Fruit fly (Drosophila melanogaster): ENCODE measurements around the gene aln.

Gene aln

DNA sequence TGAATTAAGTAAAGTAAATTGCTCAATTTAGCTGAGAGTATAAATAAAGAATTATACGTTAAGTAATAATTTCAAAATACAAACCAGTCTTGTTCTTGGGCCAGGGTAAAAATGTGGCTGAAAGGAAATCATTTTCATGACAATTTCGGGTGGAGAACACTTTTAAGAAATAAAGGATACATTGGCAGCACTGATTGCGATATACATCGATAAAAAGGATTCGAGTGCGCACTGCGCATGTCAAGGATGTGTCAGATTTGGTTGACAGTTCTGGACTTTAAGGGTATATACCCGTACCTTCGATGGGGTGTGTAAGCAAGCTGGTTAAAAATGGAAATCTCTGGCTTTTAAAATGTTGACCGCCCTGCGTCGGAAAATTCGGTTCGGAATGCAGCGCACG is at the start of gene aln:
Gene aln (plus strand): TSS at position 275 of the 400 bp plus-strand sequence.
- TF ChIP-seq CG17806 (tag; optimal IDR thresholded peaks at IDR 0.05) (no peak), Pif1B (GFP tag; optimal IDR thresholded peaks at IDR 0.05) (no peak), CG4496 (GFP tag; IDR thresholded peaks at IDR 0.05) (no peak), Pif1A (GFP tag; optimal IDR thresholded peaks at IDR 0.05) (no peak), CG32121 (GFP tag; IDR thresholded peaks at IDR 0.05) (no peak), CG9948 (tag; optimal IDR thresholded peaks at IDR 0.05) (no peak), rn (GFP tag; IDR thresholded peaks at IDR 0.05) (no peak), CG13204 (GFP tag; optimal IDR thresholded peaks at IDR 0.05) (no peak), CG34367 (tag; optimal IDR thresholded peaks at IDR 0.05) (no peak), fd96Ca (GFP tag; IDR thresholded peaks at IDR 0.05) (no peak), Snoo (tag; optimal IDR thresholded peaks at IDR 0.05) (no peak), CG15710 (tag; optimal IDR thresholded peaks at IDR 0.05) (no peak), CG8159 (tag; optimal IDR thresholded peaks at IDR 0.05) (no peak), CG10348 (GFP tag; IDR thresholded peaks at IDR 0.05) (no peak)

DNA sequence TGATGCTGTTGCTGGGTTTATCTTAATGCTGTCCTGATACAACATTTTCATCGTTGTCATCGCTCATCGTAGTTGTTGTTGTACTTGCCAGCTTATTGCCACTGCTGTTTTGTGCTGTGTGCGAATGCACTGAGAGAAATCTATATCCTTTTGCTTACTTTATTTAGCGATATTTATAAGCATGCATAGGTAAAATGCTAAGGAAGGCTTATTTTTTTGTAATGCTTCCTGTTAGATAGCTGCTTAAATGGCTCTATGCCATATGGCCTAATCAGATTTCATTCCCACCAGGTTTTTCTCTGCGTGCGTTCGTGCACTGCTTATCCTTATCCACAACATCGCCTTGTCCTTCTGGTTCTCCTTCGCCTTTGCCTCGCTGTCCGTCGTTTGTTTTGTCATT is 41.6 kb upstream of the aln start:
- TF ChIP-seq fd96Ca (GFP tag; IDR thresholded peaks at IDR 0.05) (no peak), rn (GFP tag; IDR thresholded peaks at IDR 0.05) (no peak), Ets98B (GFP tag; IDR thresholded peaks at IDR 0.05) (no peak), Pif1A (GFP tag; optimal IDR thresholded peaks at IDR 0.05) (no peak), CG8301 (tag; optimal IDR thresholded peaks at IDR 0.05) (no peak), CG12605 (GFP tag; IDR thresholded peaks at IDR 0.05) (no peak), D1 (tag; optimal IDR thresholded peaks at IDR 0.05) (no peak), CG13204 (GFP tag; optimal IDR thresholded peaks at IDR 0.05) (no peak), CG10348 (GFP tag; IDR thresholded peaks at IDR 0.05) (no peak), EcR (GFP tag; optimal IDR thresholded peaks at IDR 0.05) (no peak)

DNA sequence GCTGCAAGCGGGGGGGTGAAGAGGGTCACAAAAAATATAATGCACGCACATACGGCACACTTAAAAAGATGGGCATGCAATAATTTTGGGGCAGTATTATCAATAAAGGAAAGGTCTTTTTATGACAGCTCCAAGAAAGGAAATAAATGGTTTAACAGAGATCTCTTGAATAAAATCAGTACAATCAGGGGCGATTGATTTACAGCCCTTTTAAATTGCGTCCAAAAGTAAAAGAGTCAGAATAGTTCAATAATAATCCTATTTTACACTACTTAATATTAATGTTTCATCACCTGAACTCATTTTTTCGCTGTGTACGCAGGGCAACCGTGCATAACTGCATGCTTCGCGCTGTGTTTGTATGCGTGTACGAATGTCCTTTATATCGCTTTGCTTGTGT is 36.9 kb upstream of the aln start:
- TF ChIP-seq CG4496 (GFP tag; IDR thresholded peaks at IDR 0.05) (no peak), CG8301 (tag; optimal IDR thresholded peaks at IDR 0.05) (peak; percentile 8), CG14655 (GFP tag; optimal IDR thresholded peaks at IDR 0.05) (peak; percentile 31)

DNA sequence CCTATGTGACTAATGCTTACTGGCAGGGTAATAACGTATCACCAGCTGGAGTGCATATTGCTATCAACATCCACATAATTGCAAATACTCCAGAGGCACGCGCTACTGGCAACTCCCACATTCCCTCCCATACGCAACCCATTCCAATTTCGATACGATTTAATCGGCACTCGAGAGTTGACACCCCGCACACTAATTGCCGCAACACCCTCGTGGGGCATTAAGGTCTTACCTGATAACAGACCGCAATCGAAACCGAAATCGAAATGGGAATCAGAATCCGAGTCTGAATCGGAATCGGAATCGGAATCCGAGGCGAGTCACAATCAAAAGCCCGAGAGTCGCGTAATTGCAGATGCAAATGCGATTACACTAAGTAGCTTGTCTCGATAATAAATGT is 35.2 kb upstream of the aln start:
- TF ChIP-seq CG34367 (tag; optimal IDR thresholded peaks at IDR 0.05) (no peak), CG15710 (tag; optimal IDR thresholded peaks at IDR 0.05) (no peak), gl (tag; optimal IDR thresholded peaks at IDR 0.05) (no peak), Snoo (tag; optimal IDR thresholded peaks at IDR 0.05) (no peak), CG9948 (tag; optimal IDR thresholded peaks at IDR 0.05) (no peak), EcR (GFP tag; optimal IDR thresholded peaks at IDR 0.05) (no peak), Pif1B (GFP tag; optimal IDR thresholded peaks at IDR 0.05) (no peak), CG32121 (GFP tag; IDR thresholded peaks at IDR 0.05) (no peak), fd96Ca (GFP tag; IDR thresholded peaks at IDR 0.05) (no peak), Ets98B (GFP tag; IDR thresholded peaks at IDR 0.05) (no peak), CG14655 (GFP tag; optimal IDR thresholded peaks at IDR 0.05) (no peak)

DNA sequence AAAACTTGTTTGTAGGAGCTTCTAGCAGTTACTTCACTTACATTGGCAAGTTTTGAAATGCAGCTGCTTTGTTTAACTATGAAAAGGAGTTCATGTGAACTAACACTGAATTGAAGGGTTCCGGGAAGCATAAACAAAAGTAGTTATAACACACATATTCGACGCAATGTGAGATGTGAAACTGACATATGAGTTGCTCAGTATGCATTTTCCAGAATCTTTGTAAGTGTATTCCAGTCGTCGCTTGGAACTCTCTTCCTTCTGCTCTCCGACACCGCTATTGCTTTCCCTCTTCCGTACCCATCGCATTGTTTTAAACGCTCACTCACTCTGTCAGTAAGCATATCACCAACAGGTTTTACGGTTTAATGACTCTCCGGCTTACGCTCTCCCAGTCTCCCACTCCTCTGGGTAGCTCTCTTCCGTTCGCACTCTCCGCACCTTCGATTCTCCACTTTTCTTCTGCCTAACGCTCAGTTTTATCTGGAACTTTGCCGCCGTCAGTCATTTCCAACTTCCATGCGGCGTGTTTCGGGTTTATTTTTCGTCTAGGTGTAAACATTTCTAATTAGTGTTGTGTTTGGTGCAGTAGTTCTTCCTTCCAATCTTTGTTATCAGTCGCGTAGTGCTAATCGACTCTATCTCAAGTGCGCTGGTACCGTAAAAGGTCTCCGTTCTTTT is 34.5 kb upstream of the aln start:
- TF ChIP-seq CG15710 (tag; optimal IDR thresholded peaks at IDR 0.05) = peak; percentile 48
- TF ChIP-seq CG34367 (tag; optimal IDR thresholded peaks at IDR 0.05) = peak; percentile 60
- TF ChIP-seq CG12605 (GFP tag; IDR thresholded peaks at IDR 0.05) = no peak
- peak; percentile 64; the same call in 2 of the 3 replicates for TF ChIP-seq fd96Ca (GFP tag; IDR thresholded peaks at IDR 0.05)
- TF ChIP-seq D1 (tag; optimal IDR thresholded peaks at IDR 0.05) = no peak
- peak; percentile 60 for TF ChIP-seq Pif1B (GFP tag; optimal IDR thresholded peaks at IDR 0.05)
- peak; percentile 40; the same call in 1 of the 2 replicates for TF ChIP-seq Ets98B (GFP tag; IDR thresholded peaks at IDR 0.05)
- TF ChIP-seq CG9948 (tag; optimal IDR thresholded peaks at IDR 0.05) = peak; percentile 54
- TF ChIP-seq CG8301 (tag; optimal IDR thresholded peaks at IDR 0.05) = peak; percentile 70
- peak; percentile 56 for TF ChIP-seq Pif1A (GFP tag; optimal IDR thresholded peaks at IDR 0.05)
- TF ChIP-seq Snoo (tag; optimal IDR thresholded peaks at IDR 0.05) = no peak
- TF ChIP-seq CG17806 (tag; optimal IDR thresholded peaks at IDR 0.05) = peak; percentile 31
- peak; percentile 8 for TF ChIP-seq CG13204 (GFP tag; optimal IDR thresholded peaks at IDR 0.05)
- TF ChIP-seq CG14655 (GFP tag; optimal IDR thresholded peaks at IDR 0.05) = peak; percentile 67
- TF ChIP-seq CG10348 (GFP tag; IDR thresholded peaks at IDR 0.05) = no peak
- TF ChIP-seq CG8159 (tag; optimal IDR thresholded peaks at IDR 0.05) = peak; percentile 48
- peak; percentile 68; the same call in 2 of the 3 replicates for TF ChIP-seq CG4496 (GFP tag; IDR thresholded peaks at IDR 0.05)
- TF ChIP-seq EcR (GFP tag; optimal IDR thresholded peaks at IDR 0.05) = peak; percentile 57
- 0 out of 2 replicates have a peak, but pooled peaks have one; percentile 43 for TF ChIP-seq CG32121 (GFP tag; IDR thresholded peaks at IDR 0.05)

DNA sequence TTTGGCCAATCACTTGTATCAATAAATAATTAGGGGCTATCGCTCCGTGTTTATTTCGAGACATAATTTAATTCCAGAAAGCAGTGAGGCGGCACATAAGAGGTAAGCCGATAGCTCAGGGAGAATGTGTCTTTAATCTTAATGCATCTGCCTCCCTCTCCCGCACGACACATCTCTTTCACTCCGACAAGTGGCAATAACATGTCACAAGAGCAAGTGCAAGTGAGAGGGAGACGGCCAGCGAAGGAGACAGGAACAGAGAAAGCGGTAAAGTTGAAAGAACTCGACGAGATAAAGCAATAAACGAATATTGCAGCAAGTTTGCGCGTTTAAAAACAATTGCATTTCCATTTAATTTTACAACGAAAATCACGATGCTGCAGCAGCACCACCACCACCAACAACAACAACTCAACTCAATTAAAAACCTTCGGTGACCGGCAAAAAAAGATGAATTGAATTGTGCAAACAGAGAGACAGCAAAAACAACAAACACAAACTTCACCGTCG is 33.9 kb upstream of the aln start:
- TF ChIP-seq CG13204 (GFP tag; optimal IDR thresholded peaks at IDR 0.05) = peak; percentile 17
- TF ChIP-seq EcR (GFP tag; optimal IDR thresholded peaks at IDR 0.05) = peak; percentile 66
- TF ChIP-seq fd96Ca (GFP tag; IDR thresholded peaks at IDR 0.05) = no peak

DNA sequence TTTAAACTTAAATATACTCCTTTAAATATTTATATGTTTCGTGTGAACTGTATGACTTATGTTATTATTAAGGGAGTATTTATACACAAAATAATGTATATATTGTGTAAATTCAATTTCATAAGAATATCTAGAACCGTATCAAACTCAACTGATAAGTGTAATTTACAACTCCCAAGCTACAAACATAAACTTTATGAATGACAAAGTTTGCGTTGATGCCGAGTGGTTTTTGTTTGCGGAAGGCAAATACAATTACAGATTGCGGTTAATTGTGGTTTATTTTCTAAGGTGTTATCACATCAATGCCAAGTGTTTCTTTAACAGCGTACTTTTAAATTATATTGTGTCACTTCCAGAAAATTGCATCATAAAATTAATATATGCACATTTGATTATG is 33.2 kb upstream of the aln start:
- TF ChIP-seq CG8301 (tag; optimal IDR thresholded peaks at IDR 0.05) = no peak
- no peak for TF ChIP-seq CG13204 (GFP tag; optimal IDR thresholded peaks at IDR 0.05)
- no peak for TF ChIP-seq CG8159 (tag; optimal IDR thresholded peaks at IDR 0.05)
- TF ChIP-seq CG10348 (GFP tag; IDR thresholded peaks at IDR 0.05) = no peak

Measured in whole organism, pupa.